Worm (Caenorhabditis elegans): ENCODE data around the gene srg-59.

ce11 chrV:2677648-2678047 lies 47.5 kb downstream of the srg-59 start:
- TF ChIP-seq F57A8.1 (GFP tag; optimal IDR thresholded peaks at IDR 0.05) (no peak), nhr-27 (tag; optimal IDR thresholded peaks at IDR 0.05) (no peak), F23B12.7 (tag; optimal IDR thresholded peaks at IDR 0.05; ENCODE audit: insufficient read depth) (no peak), bed-2 (GFP tag; IDR thresholded peaks at IDR 0.05) (no peak), T07F8.4 (tag; optimal IDR thresholded peaks at IDR 0.05) (no peak), mel-28 (tag; optimal IDR thresholded peaks at IDR 0.05; ENCODE audit: borderline replicate concordance) (no peak), ztf-26 (tag; optimal IDR thresholded peaks at IDR 0.05) (no peak), ccch-3 (GFP tag; optimal IDR thresholded peaks at IDR 0.05) (no peak)
